Fruit fly (Drosophila melanogaster) whole organism, embryonic: ENCODE results near the gene CG13059.

Experiments used
- Blimp-1 ChIP-seq: fragments of 200-800 bp; sonication (Bioruptor generic); optimal IDR thresholded peaks from 3 replicates; lab custom pipeline; 2018; ENCODE audit warnings: missing biosample characterization, missing genetic modification characterization, mild to moderate bottlenecking, moderate library complexity, missing genetic modification reagents
- BtbVII ChIP-seq: fragments of 200-800 bp; sonication (Bioruptor generic); optimal IDR thresholded peaks from 3 replicates; lab custom pipeline; 2017; ENCODE audit warnings: missing biosample characterization, mild to moderate bottlenecking, missing genetic modification characterization
- CG10274 ChIP-seq: fragments of 200-800 bp; sonication (Bioruptor generic); optimal IDR thresholded peaks from 3 replicates; lab custom pipeline; 2017; ENCODE audit warnings: missing biosample characterization, mild to moderate bottlenecking, missing genetic modification characterization
- CG10321 ChIP-seq: fragments of 200-800 bp; sonication (Bioruptor generic); IDR thresholded peaks from 2 replicates; pipeline ENCODE4 v1.3.6; 2022; ENCODE audit warnings: missing biosample characterization, missing genetic modification characterization
- CG10979 ChIP-seq: fragments of 200-800 bp; sonication (Bioruptor generic); optimal IDR thresholded peaks from 2 replicates; lab custom pipeline; 2018; ENCODE audit warnings: missing biosample characterization, mild to moderate bottlenecking, missing genetic modification characterization, moderate library complexity
- CG11398 ChIP-seq: fragments of 200-800 bp; sonication (Bioruptor generic); optimal IDR thresholded peaks from 2 replicates; lab custom pipeline; 2016; ENCODE audit warnings: missing biosample characterization, missing genetic modification characterization
- CG12071 ChIP-seq: fragments of 200-800 bp; sonication (Bioruptor generic); optimal IDR thresholded peaks from 3 replicates; lab custom pipeline; 2018; ENCODE audit warnings: missing biosample characterization, mild to moderate bottlenecking, missing genetic modification characterization
- CG1233 ChIP-seq: fragments of 200-800 bp; sonication (Bioruptor generic); optimal IDR thresholded peaks from 4 replicates; lab custom pipeline; 2018; ENCODE audit warnings: missing biosample characterization, mild to moderate bottlenecking, missing genetic modification characterization
- CG13296 ChIP-seq: fragments of 200-800 bp; sonication (Bioruptor generic); optimal IDR thresholded peaks from 3 replicates; lab custom pipeline; 2018; ENCODE audit warnings: missing biosample characterization, mild to moderate bottlenecking, missing genetic modification characterization
- CG15269 ChIP-seq: fragments of 200-800 bp; sonication (Bioruptor generic); optimal IDR thresholded peaks from 2 replicates; lab custom pipeline; 2018; ENCODE audit warnings: missing biosample characterization, mild to moderate bottlenecking, missing genetic modification characterization, moderate library complexity
- CG17359 ChIP-seq: fragments of 200-800 bp; sonication (Bioruptor generic); optimal IDR thresholded peaks from 3 replicates; lab custom pipeline; 2018; ENCODE audit warnings: missing biosample characterization, mild to moderate bottlenecking, missing genetic modification characterization, moderate library complexity
- CG2199 ChIP-seq: fragments of 200-800 bp; sonication (Bioruptor generic); IDR thresholded peaks from 3 replicates; pipeline ENCODE4 v1.3.6; 2022; ENCODE audit warnings: missing biosample characterization, missing genetic modification characterization
- CG3281 ChIP-seq: fragments of 200-800 bp; sonication (Bioruptor generic); optimal IDR thresholded peaks from 3 replicates; lab custom pipeline; 2017; ENCODE audit warnings: missing biosample characterization, mild to moderate bottlenecking, missing genetic modification characterization
- CG34376 ChIP-seq: fragments of 200-800 bp; sonication (Bioruptor generic); optimal IDR thresholded peaks from 2 replicates; lab custom pipeline; 2018; ENCODE audit warnings: missing biosample characterization, mild to moderate bottlenecking, missing genetic modification characterization
- CG4854 ChIP-seq: fragments of 200-800 bp; sonication (Bioruptor generic); optimal IDR thresholded peaks from 2 replicates; lab custom pipeline; 2016; ENCODE audit warnings: missing biosample characterization, missing genetic modification characterization, inconsistent platforms
- CG7839 ChIP-seq: fragments of 200-800 bp; sonication (Bioruptor generic); optimal IDR thresholded peaks from 3 replicates; lab custom pipeline; 2018; ENCODE audit warnings: missing biosample characterization, mild to moderate bottlenecking, missing genetic modification characterization, moderate library complexity
- CG8281 ChIP-seq: fragments of 200-800 bp; sonication (Bioruptor generic); optimal IDR thresholded peaks from 2 replicates; lab custom pipeline; 2018; ENCODE audit warnings: missing biosample characterization, mild to moderate bottlenecking, missing genetic modification characterization, moderate library complexity
- CG8478 ChIP-seq: fragments of >200 bp; optimal IDR thresholded peaks from 2 replicates; lab custom pipeline; 2018
- CG9609 ChIP-seq: fragments of 200-800 bp; sonication (Bioruptor generic); optimal IDR thresholded peaks from 3 replicates; lab custom pipeline; 2016; ENCODE audit warnings: missing biosample characterization, missing genetic modification characterization
- Chrac-16 ChIP-seq: fragments of 200-800 bp; sonication (Bioruptor generic); optimal IDR thresholded peaks from 3 replicates; lab custom pipeline; 2016; ENCODE audit warnings: missing biosample characterization, missing genetic modification characterization
- D19B ChIP-seq: fragments of 200-800 bp; sonication (Bioruptor generic); optimal IDR thresholded peaks from 2 replicates; lab custom pipeline; 2017; ENCODE audit warnings: missing biosample characterization, mild to moderate bottlenecking, missing genetic modification characterization
- Dip2 ChIP-seq: fragments of 200-800 bp; sonication (Bioruptor generic); IDR thresholded peaks from 2 replicates; pipeline ENCODE4 v1.3.6; 2022; ENCODE audit warnings: missing biosample characterization, missing genetic modification characterization
- Drgx ChIP-seq: fragments of 200-800 bp; sonication (Bioruptor generic); IDR thresholded peaks from 2 replicates; pipeline ENCODE4 v1.3.6; 2022; ENCODE audit warnings: missing biosample characterization, missing genetic modification characterization
- E2f1 ChIP-seq: fragments of 200-800 bp; sonication (Bioruptor generic); IDR thresholded peaks from 2 replicates; pipeline ENCODE4 v1.3.6; 2022; ENCODE audit warnings: missing biosample characterization, missing genetic modification characterization
- H2.0 ChIP-seq: fragments of 200-800 bp; sonication (Bioruptor generic); IDR thresholded peaks from 2 replicates; pipeline ENCODE4 v1.3.6; 2022; ENCODE audit warnings: missing biosample characterization, missing genetic modification characterization
- Hr3 ChIP-seq: fragments of 200-800 bp; sonication (Bioruptor generic); optimal IDR thresholded peaks from 3 replicates; lab custom pipeline; 2016; ENCODE audit warnings: missing biosample characterization, missing genetic modification characterization
- Med ChIP-seq: fragments of 200-800 bp; sonication (Bioruptor generic); peaks from one replicate; lab custom pipeline; 2016; ENCODE audit warnings: missing biosample characterization, missing genetic modification characterization, mild to moderate bottlenecking, inconsistent platforms, moderate library complexity
- Nf-YC ChIP-seq: fragments of 200-800 bp; optimal IDR thresholded peaks from 3 replicates; lab custom pipeline; 2019; ENCODE audit warnings: missing biosample characterization, mild to moderate bottlenecking, missing genetic modification characterization, moderate library complexity
- Pdp1 ChIP-seq, 2 experiments: fragments of 200-800 bp; sonication (Bioruptor generic); optimal IDR thresholded peaks; 3 replicates each; lab custom pipeline; 2016; ENCODE audit warnings: missing biosample characterization in 2 of 2, missing genetic modification characterization in 2 of 2, mild to moderate bottlenecking in 1 of 2, moderate library complexity in 1 of 2
- Rx ChIP-seq: fragments of 200-800 bp; sonication (Bioruptor generic); IDR thresholded peaks from 2 replicates; pipeline ENCODE4 v1.3.6; 2022; ENCODE audit warnings: missing biosample characterization, missing genetic modification characterization
- Spps ChIP-seq: fragments of 200-800 bp; sonication (Bioruptor generic); optimal IDR thresholded peaks from 2 replicates; lab custom pipeline; 2018; ENCODE audit warnings: missing biosample characterization, mild to moderate bottlenecking, missing genetic modification characterization
- bab2 ChIP-seq: fragments of 200-800 bp; sonication (Bioruptor generic); optimal IDR thresholded peaks from 2 replicates; lab custom pipeline; 2016; ENCODE audit warnings: missing biosample characterization, missing genetic modification characterization
- chinmo ChIP-seq: fragments of 200-800 bp; sonication (Bioruptor generic); IDR thresholded peaks from 4 replicates; pipeline ENCODE4 v1.3.6; 2022; ENCODE audit warnings: missing biosample characterization, missing genetic modification characterization; ENCODE audit not compliant: partially characterized antibody
- cwo ChIP-seq: fragments of 200-800 bp; sonication (Bioruptor generic); optimal IDR thresholded peaks from 3 replicates; lab custom pipeline; 2017; ENCODE audit warnings: missing biosample characterization, missing genetic modification characterization, mild to moderate bottlenecking, moderate library complexity, missing genetic modification reagents
- disco-r ChIP-seq: fragments of 200-800 bp; sonication (Bioruptor generic); optimal IDR thresholded peaks from 2 replicates; lab custom pipeline; 2016; ENCODE audit warnings: missing biosample characterization, missing genetic modification characterization
- dm ChIP-seq: fragments of 200-800 bp; sonication (Bioruptor generic); optimal IDR thresholded peaks from 3 replicates; lab custom pipeline; 2016; ENCODE audit warnings: missing biosample characterization, missing genetic modification characterization
- dmrt99B ChIP-seq: fragments of 200-800 bp; sonication (Bioruptor generic); optimal IDR thresholded peaks from 2 replicates; lab custom pipeline; 2018; ENCODE audit warnings: missing biosample characterization, mild to moderate bottlenecking, missing genetic modification characterization, moderate library complexity
- en ChIP-seq: fragments of 200-800 bp; sonication (Bioruptor generic); optimal IDR thresholded peaks from 2 replicates; lab custom pipeline; 2016; ENCODE audit warnings: missing biosample characterization, missing genetic modification characterization
- gro ChIP-seq: fragments of 200-800 bp; sonication (Bioruptor generic); optimal IDR thresholded peaks from 2 replicates; lab custom pipeline; 2016; ENCODE audit warnings: missing biosample characterization, missing genetic modification characterization
- hkb ChIP-seq, 2 experiments: fragments of 200-800 bp in 1 of 2; fragments of >200 bp in 1 of 2; sonication (Bioruptor generic) in 1 of 2; IDR thresholded peaks in 1 of 2; optimal IDR thresholded peaks in 1 of 2; 2 replicates each; pipeline versions ENCODE4 v1.3.6 to Lab custom; 2017 to 2022; ENCODE audit warnings: missing biosample characterization in 1 of 2, missing genetic modification characterization in 1 of 2
- kay ChIP-seq: fragments of 200-800 bp; sonication (Bioruptor generic); optimal IDR thresholded peaks from 2 replicates; lab custom pipeline; 2016; ENCODE audit warnings: missing biosample characterization, missing genetic modification characterization
- lilli ChIP-seq: fragments of 200-800 bp; sonication (Bioruptor generic); optimal IDR thresholded peaks from 3 replicates; lab custom pipeline; 2016; ENCODE audit warnings: missing biosample characterization, missing genetic modification characterization
- pan ChIP-seq, 4 experiments: fragments of >200 bp in 3 of 4; fragments of 200-800 bp in 1 of 4; sonication (Bioruptor generic) in 1 of 4; optimal IDR thresholded peaks in 3 of 4; IDR thresholded peaks in 1 of 4; 2 replicates each; pipeline versions ENCODE4 v1.3.6 to Lab custom; 2017 to 2022; ENCODE audit warnings: missing biosample characterization in 2 of 4, missing genetic modification characterization in 2 of 4, mixed read lengths in 1 of 4
- phol ChIP-seq: fragments of 200-800 bp; sonication (Bioruptor generic); optimal IDR thresholded peaks from 3 replicates; lab custom pipeline; 2018; ENCODE audit warnings: missing biosample characterization, mild to moderate bottlenecking, missing genetic modification characterization, moderate library complexity
- sens-2 ChIP-seq: fragments of 200-800 bp; sonication (Bioruptor generic); IDR thresholded peaks from 2 replicates; pipeline ENCODE4 v1.3.6; 2022; ENCODE audit warnings: missing biosample characterization, missing genetic modification characterization
- seq ChIP-seq: fragments of 200-800 bp; sonication (Bioruptor generic); IDR thresholded peaks from 2 replicates; pipeline ENCODE4 v1.3.6; 2022; ENCODE audit warnings: missing biosample characterization, missing genetic modification characterization
- so ChIP-seq: fragments of 200-800 bp; sonication (Bioruptor generic); IDR thresholded peaks from 3 replicates; pipeline ENCODE4 v1.3.6; 2022; ENCODE audit warnings: missing biosample characterization, missing genetic modification characterization
- ttk ChIP-seq: fragments of 200-800 bp; sonication (Bioruptor generic); IDR thresholded peaks from 2 replicates; pipeline ENCODE4 v2.1.2; 2022; ENCODE audit warnings: missing biosample characterization, missing genetic modification characterization
- vnd ChIP-seq: fragments of 200-800 bp; sonication (Bioruptor generic); IDR thresholded peaks from 3 replicates; pipeline ENCODE4 v1.3.6; 2022; ENCODE audit warnings: missing biosample characterization, missing genetic modification characterization; ENCODE audit not compliant: partially characterized antibody
- vvl ChIP-seq: fragments of 200-800 bp; sonication (Bioruptor generic); IDR thresholded peaks from 2 replicates; pipeline ENCODE4 v1.3.6; 2022; ENCODE audit warnings: missing biosample characterization, missing genetic modification characterization
- zfh2 ChIP-seq: fragments of 200-800 bp; sonication (Bioruptor generic); optimal IDR thresholded peaks from 2 replicates; lab custom pipeline; 2016; ENCODE audit warnings: missing biosample characterization, missing genetic modification characterization

CG13059 gene

DNA sequence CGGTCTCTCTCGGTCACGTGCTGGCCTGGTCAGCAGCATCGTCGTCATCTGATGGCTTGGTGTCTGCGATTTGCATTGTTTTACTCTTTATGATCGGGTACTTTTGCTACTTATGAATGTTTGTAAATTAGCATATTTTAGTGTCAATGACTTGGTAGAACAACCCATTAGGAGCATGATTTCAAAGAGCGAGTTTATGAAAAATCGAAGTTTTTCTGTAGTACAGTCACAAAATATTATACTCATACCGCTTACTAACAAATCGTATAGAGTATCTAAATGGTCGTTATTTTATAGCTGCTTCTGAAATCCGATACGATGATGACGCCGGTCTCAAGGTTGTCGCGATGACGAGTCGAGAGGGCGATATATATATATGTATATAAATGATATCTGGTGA lies 37.2 kb upstream of the CG13059 start (continued):
- TF ChIP-seq D19B: no peak
- peak; percentile 23 for TF ChIP-seq Blimp-1 (GFP tag; lab: Kevin White, UChicago)
- TF ChIP-seq Rx (GFP tag; lab: Robert Waterston, UW): no peak
- TF ChIP-seq Drgx: no peak
- no peak for TF ChIP-seq gro
- no peak for TF ChIP-seq bab2 (GFP tag; lab: Kevin White, UChicago)
- TF ChIP-seq lilli (GFP tag; lab: Kevin White, UChicago): no peak
- TF ChIP-seq Spps: no peak
- no peak for TF ChIP-seq CG10321 (GFP tag; lab: Robert Waterston, UW)
- TF ChIP-seq CG10979 (tag; lab: Kevin White, UChicago): no peak
- 0 out of 4 replicates have a peak, but pooled peaks have one; percentile 47 for TF ChIP-seq chinmo
- TF ChIP-seq CG1233 (GFP tag; lab: Kevin White, UChicago): no peak
- no peak for TF ChIP-seq kay
- no peak for TF ChIP-seq disco-r
- no peak for TF ChIP-seq CG3281
- TF ChIP-seq CG8281: no peak
- peak; percentile 79 for TF ChIP-seq cwo (GFP tag; lab: Kevin White, UChicago)
- no peak for TF ChIP-seq Hr3 (GFP tag; lab: Kevin White, UChicago)
- no peak for TF ChIP-seq BtbVII (GFP tag; lab: Kevin White, UChicago)
- TF ChIP-seq CG8478 (lab: Kevin White, UChicago): no peak
- TF ChIP-seq dmrt99B (tag; lab: Kevin White, UChicago): peak; percentile 67
- TF ChIP-seq CG11398 (GFP tag; lab: Kevin White, UChicago): no peak
- TF ChIP-seq CG15269: peak; percentile 64
- no peak for TF ChIP-seq en (GFP tag; lab: Kevin White, UChicago)
- 0 out of 2 replicates have a peak, but pooled peaks have one; percentile 5 for TF ChIP-seq ttk
- no peak for TF ChIP-seq CG10274
- no peak for TF ChIP-seq CG2199 (GFP tag; lab: Robert Waterston, UW)
- no peak for TF ChIP-seq dm (GFP tag; lab: Kevin White, UChicago)
- no peak for TF ChIP-seq seq
- peak; percentile 28 for TF ChIP-seq phol (tag; lab: Kevin White, UChicago)
- TF ChIP-seq H2.0 (GFP tag; lab: Robert Waterston, UW): no peak
- TF ChIP-seq Dip2 (GFP tag; lab: Robert Waterston, UW): no peak
- TF ChIP-seq pan (optimal IDR thresholded peaks at IDR 0.05; lab: Kevin White, UChicago): no peak
- TF ChIP-seq pan (GFP tag; optimal IDR thresholded peaks at IDR 0.05 in 1 of 2, IDR thresholded peaks at IDR 0.05 in 1 of 2): peak in 1 of 2 experiments; percentile 56
- TF ChIP-seq vvl (GFP tag; lab: Robert Waterston, UW): peak; percentile 62
- no peak for TF ChIP-seq CG9609 (GFP tag; lab: Kevin White, UChicago)
- peak; percentile 79 for TF ChIP-seq Med (GFP tag; lab: Kevin White, UChicago)
- TF ChIP-seq CG34376 (GFP tag; lab: Kevin White, UChicago): no peak
- TF ChIP-seq CG7839: peak; percentile 48
- TF ChIP-seq so (GFP tag; lab: Robert Waterston, UW): peak; percentile 45; the same call in 1 of the 3 replicates
- TF ChIP-seq Pdp1 (GFP tag; optimal IDR thresholded peaks at IDR 0.05; lab: Kevin White, UChicago): no peak
- TF ChIP-seq Chrac-16: no peak
- TF ChIP-seq E2f1 (GFP tag; lab: Robert Waterston, UW): no peak
- no peak for TF ChIP-seq vnd (GFP tag; lab: Robert Waterston, UW)
- TF ChIP-seq CG13296 (GFP tag; lab: Kevin White, UChicago): peak; percentile 23
- TF ChIP-seq zfh2 (GFP tag; lab: Kevin White, UChicago): no peak
- TF ChIP-seq CG4854 (GFP tag; lab: Kevin White, UChicago): no peak
- peak; percentile 31 for TF ChIP-seq CG12071 (GFP tag; lab: Kevin White, UChicago)
- TF ChIP-seq sens-2 (GFP tag; lab: Robert Waterston, UW): no peak
- no peak for TF ChIP-seq Nf-YC (tag; lab: Kevin White, UChicago)
- peak; percentile 31 for TF ChIP-seq CG17359 (tag; lab: Kevin White, UChicago)
- TF ChIP-seq hkb (optimal IDR thresholded peaks at IDR 0.05; lab: Kevin White, UChicago): no peak
- 0 out of 2 replicates have a peak, but pooled peaks have one; percentile 22 for TF ChIP-seq hkb (GFP tag; IDR thresholded peaks at IDR 0.05; lab: Robert Waterston, UW)
